Worm (Caenorhabditis elegans): ENCODE measurements around the gene ugt-50.

The ugt-50 gene

ce11 chrX:12667804-12668511 lies 23.4 kb upstream of the ugt-50 start, which contains the start of gene nhr-17:
nhr-17 (minus strand) TSS chrX:12667854.
- TF ChIP-seq him-1 (tag; optimal IDR thresholded peaks at IDR 0.05) (no peak), dao-5 (tag; optimal IDR thresholded peaks at IDR 0.05) (no peak), W03F9.2 (tag; optimal IDR thresholded peaks at IDR 0.05) (no peak)

ce11 chrX:12668941-12669501 lies 22.4 kb upstream of the ugt-50 start:
- TF ChIP-seq W03F9.2 (tag; optimal IDR thresholded peaks at IDR 0.05) (no peak), him-1 (tag; optimal IDR thresholded peaks at IDR 0.05) (no peak), dao-5 (tag; optimal IDR thresholded peaks at IDR 0.05) (no peak)

- TF ChIP-seq him-1 (tag; optimal IDR thresholded peaks at IDR 0.05) (peak; percentile 20), dao-5 (tag; optimal IDR thresholded peaks at IDR 0.05) (no peak), W03F9.2 (tag; optimal IDR thresholded peaks at IDR 0.05) (peak; percentile 31)
Observed at ce11 chrX:12670385-12670784, 21.0 kb upstream of the ugt-50 start.

ce11 chrX:12671638-12672290 lies 19.6 kb upstream of the ugt-50 start:
- no peak for TF ChIP-seq W03F9.2 (tag; optimal IDR thresholded peaks at IDR 0.05)
- no peak for TF ChIP-seq him-1 (tag; optimal IDR thresholded peaks at IDR 0.05)
- no peak for TF ChIP-seq dao-5 (tag; optimal IDR thresholded peaks at IDR 0.05)

- no peak for TF ChIP-seq W03F9.2 (tag; optimal IDR thresholded peaks at IDR 0.05)
- TF ChIP-seq dao-5 (tag; optimal IDR thresholded peaks at IDR 0.05), result no peak
- no peak for TF ChIP-seq him-1 (tag; optimal IDR thresholded peaks at IDR 0.05)
Observed at ce11 chrX:12677113-12677512, 14.3 kb upstream of the ugt-50 start.

ce11 chrX:12678532-12678931 lies 12.8 kb upstream of the ugt-50 start, which contains the start of gene adt-1:
adt-1 (plus strand) TSS chrX:12678832.
- no peak for TF ChIP-seq him-1 (tag; optimal IDR thresholded peaks at IDR 0.05)
- no peak for TF ChIP-seq W03F9.2 (tag; optimal IDR thresholded peaks at IDR 0.05)
- no peak for TF ChIP-seq dao-5 (tag; optimal IDR thresholded peaks at IDR 0.05)

- no peak for TF ChIP-seq him-1 (tag; optimal IDR thresholded peaks at IDR 0.05)
- TF ChIP-seq W03F9.2 (tag; optimal IDR thresholded peaks at IDR 0.05), result no peak
- no peak for TF ChIP-seq dao-5 (tag; optimal IDR thresholded peaks at IDR 0.05)
Observed at ce11 chrX:12679603-12680002, 11.8 kb upstream of the ugt-50 start.

ce11 chrX:12687482-12687881 lies 3.9 kb upstream of the ugt-50 start:
- TF ChIP-seq dao-5 (tag; optimal IDR thresholded peaks at IDR 0.05), result no peak
- TF ChIP-seq W03F9.2 (tag; optimal IDR thresholded peaks at IDR 0.05), result no peak
- no peak for TF ChIP-seq him-1 (tag; optimal IDR thresholded peaks at IDR 0.05)

ce11 chrX:12688632-12689031 lies 2.7 kb upstream of the ugt-50 start:
- TF ChIP-seq dao-5 (tag; optimal IDR thresholded peaks at IDR 0.05), result no peak
- TF ChIP-seq him-1 (tag; optimal IDR thresholded peaks at IDR 0.05), result no peak
- no peak for TF ChIP-seq W03F9.2 (tag; optimal IDR thresholded peaks at IDR 0.05)

- TF ChIP-seq dao-5 (tag; optimal IDR thresholded peaks at IDR 0.05) (no peak), him-1 (tag; optimal IDR thresholded peaks at IDR 0.05) (no peak), W03F9.2 (tag; optimal IDR thresholded peaks at IDR 0.05) (no peak)
Observed at ce11 chrX:12689869-12690268, 1.5 kb upstream of the ugt-50 start.

ce11 chrX:12690346-12690745 lies 1.0 kb upstream of the ugt-50 start:
- no peak for TF ChIP-seq him-1 (tag; optimal IDR thresholded peaks at IDR 0.05)
- no peak for TF ChIP-seq dao-5 (tag; optimal IDR thresholded peaks at IDR 0.05)
- TF ChIP-seq W03F9.2 (tag; optimal IDR thresholded peaks at IDR 0.05), result no peak

ce11 chrX:12691740-12692383 lies 489 bp downstream of the ugt-50 start:
- TF ChIP-seq dao-5 (tag; optimal IDR thresholded peaks at IDR 0.05) (no peak), W03F9.2 (tag; optimal IDR thresholded peaks at IDR 0.05) (no peak), him-1 (tag; optimal IDR thresholded peaks at IDR 0.05) (no peak)

- TF ChIP-seq him-1 (tag; optimal IDR thresholded peaks at IDR 0.05) (peak; percentile 13), W03F9.2 (tag; optimal IDR thresholded peaks at IDR 0.05) (no peak)
Observed at ce11 chrX:12693150-12693589, 1.8 kb downstream of the ugt-50 start.

- TF ChIP-seq him-1 (tag; optimal IDR thresholded peaks at IDR 0.05) (no peak), W03F9.2 (tag; optimal IDR thresholded peaks at IDR 0.05) (no peak), dao-5 (tag; optimal IDR thresholded peaks at IDR 0.05) (no peak)
Observed at ce11 chrX:12700456-12700855, 9.1 kb downstream of the ugt-50 start, which contains the start of gene nhr-26. nhr-26 (minus strand) TSS chrX:12700465.
